Fruit fly (Drosophila melanogaster) Kc167 (cell line): ENCODE measurements around the gene Cox10.

Experiments used
- Myc ChIP-seq: fragments of >200 bp; optimal IDR thresholded peaks from 2 replicates; lab custom pipeline; 2017; ENCODE audit warnings: missing external identifiers
- h ChIP-seq: fragments of >200 bp; optimal IDR thresholded peaks from 3 replicates; lab custom pipeline; 2018; ENCODE audit warnings: missing external identifiers
- insv ChIP-seq: fragments of >200 bp; optimal IDR thresholded peaks from 3 replicates; lab custom pipeline; 2018; ENCODE audit warnings: missing external identifiers
- psq ChIP-seq: fragments of >200 bp; optimal IDR thresholded peaks from 2 replicates; lab custom pipeline; 2017; ENCODE audit warnings: missing external identifiers
- ttk ChIP-seq: sonication (Bioruptor generic); optimal IDR thresholded peaks from 2 replicates; lab custom pipeline; 2017; ENCODE audit warnings: missing external identifiers

DNA sequence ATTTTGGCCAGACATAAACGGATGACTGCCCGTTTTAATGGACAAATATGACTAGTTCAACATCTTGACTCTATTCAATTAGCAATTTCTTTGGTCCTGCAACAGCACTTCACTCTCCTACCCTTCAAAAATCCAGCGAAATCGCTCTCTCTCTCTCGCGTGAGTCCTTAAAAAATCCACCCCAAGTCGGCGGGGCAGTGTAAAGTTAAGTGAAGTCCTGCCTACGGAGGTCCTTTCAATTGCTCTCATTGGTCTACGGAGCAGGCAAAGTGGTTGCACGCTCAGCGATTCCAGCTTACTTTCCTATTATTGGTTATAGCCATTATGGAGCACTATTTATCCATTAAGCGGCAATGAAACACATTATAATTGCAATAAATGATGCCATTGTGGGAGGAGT lies 22.6 kb downstream of the Cox10 start, which contains the start of gene CG34367:
- no peak for TF ChIP-seq psq (lab: Kevin White, UChicago)
- TF ChIP-seq h (lab: Kevin White, UChicago): no peak
- no peak for TF ChIP-seq ttk
- no peak for TF ChIP-seq insv
- TF ChIP-seq Myc (lab: Kevin White, UChicago): no peak
